Worm (Caenorhabditis elegans): ENCODE results near the gene Y40C7B.4.
"Not testable (repeated sequence)": the region's sequence is repeated elsewhere in the genome, so short reads cannot be mapped to it uniquely, and the experiment has no call there.

ce11 chrX:17304920-17305319 lies 48.3 kb upstream of the Y40C7B.4 start, which contains the start of gene C33E10.1:
- TF ChIP-seq zip-5 (tag; optimal IDR thresholded peaks at IDR 0.05); madf-2 (tag; optimal IDR thresholded peaks at IDR 0.05); sox-4 (tag; optimal IDR thresholded peaks at IDR 0.05); pat-9 (tag; optimal IDR thresholded peaks at IDR 0.05); hlh-30 (tag; optimal IDR thresholded peaks at IDR 0.05; ENCODE audit: insufficient read depth); ceh-9 (tag; optimal IDR thresholded peaks at IDR 0.05); T23F11.4 (GFP tag; optimal IDR thresholded peaks at IDR 0.05); C38D4.7 (GFP tag; optimal IDR thresholded peaks at IDR 0.05); ama-1 (optimal IDR thresholded peaks at IDR 0.05): not testable (repeated sequence)
